Worm (Caenorhabditis elegans) whole organism, late embryonic: ENCODE data around the gene C09G5.7.

ENCODE experiments used
- ceh-18 ChIP-seq: sonication (generic microtip); optimal IDR thresholded peaks from 2 replicates; lab custom pipeline; 2016; ENCODE audit warnings: missing genetic modification characterization, missing compliant biosample characterization
- ceh-34 ChIP-seq: sonication (generic microtip); optimal IDR thresholded peaks from 2 replicates; lab custom pipeline; 2016; ENCODE audit warnings: mild to moderate bottlenecking, missing genetic modification characterization, missing compliant biosample characterization
- elt-2 ChIP-seq: sonication (generic microtip); optimal IDR thresholded peaks from 2 replicates; lab custom pipeline; 2016; ENCODE audit warnings: missing genetic modification reagents, missing genetic modification characterization, missing compliant biosample characterization
- nhr-11 ChIP-seq: fragments of 150-350 bp; optimal IDR thresholded peaks from 2 replicates; lab custom pipeline; 2014; ENCODE audit warnings: missing biosample characterization, missing genetic modification characterization
- pag-3 ChIP-seq: sonication (generic microtip); optimal IDR thresholded peaks from 2 replicates; lab custom pipeline; 2016; ENCODE audit warnings: missing compliant biosample characterization, missing genetic modification characterization, borderline replicate concordance
- pha-2 ChIP-seq: sonication (generic microtip); optimal IDR thresholded peaks from 2 replicates; lab custom pipeline; 2017; ENCODE audit warnings: mild to moderate bottlenecking, missing genetic modification characterization, missing compliant biosample characterization
- pha-4 ChIP-seq: fragments of 150-350 bp; optimal IDR thresholded peaks from 2 replicates; lab custom pipeline; 2018; ENCODE audit warnings: missing biosample characterization, missing genetic modification reagents, missing genetic modification characterization
- pqm-1 ChIP-seq: sonication (generic microtip); optimal IDR thresholded peaks from 2 replicates; lab custom pipeline; 2016; ENCODE audit warnings: missing genetic modification characterization, missing compliant biosample characterization
- ref-2 ChIP-seq: sonication (generic microtip); optimal IDR thresholded peaks from 2 replicates; lab custom pipeline; 2016; ENCODE audit warnings: missing genetic modification characterization, missing compliant biosample characterization
- tbx-2 ChIP-seq: sonication (generic microtip); optimal IDR thresholded peaks from 2 replicates; lab custom pipeline; 2016; ENCODE audit warnings: missing genetic modification characterization, missing compliant biosample characterization
- unc-55 ChIP-seq: sonication (generic microtip); optimal IDR thresholded peaks from 2 replicates; lab custom pipeline; 2017; ENCODE audit warnings: missing biosample characterization, missing genetic modification reagents, missing genetic modification characterization
- zip-5 ChIP-seq: sonication (generic microtip); optimal IDR thresholded peaks from 2 replicates; lab custom pipeline; 2016; ENCODE audit warnings: missing genetic modification characterization, missing compliant biosample characterization

DNA sequence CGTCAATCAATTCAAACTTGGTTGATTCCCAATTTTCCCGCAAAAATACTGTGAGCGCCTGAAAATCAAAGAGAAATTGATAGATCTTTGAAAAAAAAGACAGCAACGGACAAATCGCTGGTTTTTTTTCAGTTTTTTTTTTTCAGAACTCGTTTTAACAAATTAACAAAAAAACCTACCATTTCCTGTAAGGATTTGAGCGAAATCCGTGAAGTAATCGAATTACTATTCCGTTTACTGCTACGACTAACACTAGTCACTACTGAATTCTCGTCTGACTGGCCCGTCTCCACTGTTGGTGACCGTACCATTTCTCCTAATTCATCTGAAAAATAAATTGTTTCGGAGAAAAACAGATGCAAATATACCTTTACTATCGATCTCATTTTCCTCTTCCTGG lies 44.7 kb downstream of the C09G5.7 start:
- TF ChIP-seq pqm-1 (tag; lab: Kevin White, UChicago) = no peak
- no peak for TF ChIP-seq zip-5
- TF ChIP-seq ceh-18 (tag; lab: Kevin White, UChicago) = no peak
- no peak for TF ChIP-seq ref-2 (tag; lab: Kevin White, UChicago)
- TF ChIP-seq tbx-2 (tag; lab: Kevin White, UChicago) = no peak
- no peak for TF ChIP-seq pha-2
- no peak for TF ChIP-seq elt-2 (tag; lab: Kevin White, UChicago)
- TF ChIP-seq unc-55 (GFP tag; lab: Kevin White, UChicago) = no peak
- TF ChIP-seq pag-3 (tag; lab: Kevin White, UChicago) = no peak
- TF ChIP-seq ceh-34 (tag; lab: Kevin White, UChicago) = no peak
- no peak for TF ChIP-seq pha-4 (tag; lab: Kevin White, UChicago)
- TF ChIP-seq nhr-11 (tag; lab: Kevin White, UChicago) = no peak
